Fruit fly (Drosophila melanogaster) whole organism, embryonic: Measurements from ENCODE around the gene CG6959.

Source experiments
- Asciz ChIP-seq: fragments of 200-800 bp; sonication (Bioruptor generic); optimal IDR thresholded peaks from 2 replicates; lab custom pipeline; 2017; ENCODE audit warnings: missing biosample characterization, mild to moderate bottlenecking, missing genetic modification characterization, missing genetic modification reagents
- CG10267 ChIP-seq: fragments of 200-800 bp; sonication (Bioruptor generic); optimal IDR thresholded peaks from 2 replicates; lab custom pipeline; 2018; ENCODE audit warnings: missing biosample characterization, mild to moderate bottlenecking, missing genetic modification characterization, moderate library complexity
- CG11247 ChIP-seq: fragments of 200-800 bp; sonication (Bioruptor generic); IDR thresholded peaks from 2 replicates; pipeline ENCODE4 v1.3.6; 2022; ENCODE audit warnings: missing biosample characterization, missing genetic modification characterization
- CG11504 ChIP-seq: fragments of 200-800 bp; sonication (Bioruptor generic); optimal IDR thresholded peaks from 3 replicates; lab custom pipeline; 2019; ENCODE audit warnings: missing biosample characterization, mild to moderate bottlenecking, missing genetic modification characterization, moderate library complexity
- CG12769 ChIP-seq: fragments of 200-800 bp; sonication (Bioruptor generic); optimal IDR thresholded peaks from 2 replicates; lab custom pipeline; 2019; ENCODE audit warnings: missing biosample characterization, mild to moderate bottlenecking, missing genetic modification characterization, moderate library complexity
- CG13424 ChIP-seq: fragments of 200-800 bp; sonication (Bioruptor generic); optimal IDR thresholded peaks from 2 replicates; lab custom pipeline; 2019; ENCODE audit warnings: missing biosample characterization, mild to moderate bottlenecking, missing genetic modification characterization, moderate library complexity
- CG17359 ChIP-seq: fragments of 200-800 bp; sonication (Bioruptor generic); optimal IDR thresholded peaks from 3 replicates; lab custom pipeline; 2018; ENCODE audit warnings: missing biosample characterization, mild to moderate bottlenecking, missing genetic modification characterization, moderate library complexity
- CG17361 ChIP-seq: fragments of 200-800 bp; sonication (Bioruptor generic); IDR thresholded peaks from 3 replicates; pipeline ENCODE4 v1.3.6; 2022; ENCODE audit warnings: missing biosample characterization, missing genetic modification characterization
- CG3281 ChIP-seq: fragments of 200-800 bp; sonication (Bioruptor generic); optimal IDR thresholded peaks from 3 replicates; lab custom pipeline; 2017; ENCODE audit warnings: missing biosample characterization, mild to moderate bottlenecking, missing genetic modification characterization
- CG4617 ChIP-seq: fragments of 200-800 bp; sonication (Bioruptor generic); optimal IDR thresholded peaks from 3 replicates; lab custom pipeline; 2016; ENCODE audit warnings: missing biosample characterization, missing genetic modification characterization, borderline replicate concordance
- CG4707 ChIP-seq: fragments of 200-800 bp; sonication (Bioruptor generic); optimal IDR thresholded peaks from 2 replicates; lab custom pipeline; 2018; ENCODE audit warnings: missing biosample characterization, mild to moderate bottlenecking, missing genetic modification characterization, moderate library complexity
- CG6272 ChIP-seq: fragments of 200-800 bp; sonication (Bioruptor generic); IDR thresholded peaks from 2 replicates; pipeline ENCODE4 v1.3.6; 2022; ENCODE audit warnings: missing biosample characterization, missing genetic modification characterization
- CG6689 ChIP-seq: fragments of 200-800 bp; sonication (Bioruptor generic); IDR thresholded peaks from 2 replicates; pipeline ENCODE4 v1.3.6; 2022; ENCODE audit warnings: missing biosample characterization, missing genetic modification characterization
- CG6791 ChIP-seq: fragments of 200-800 bp; sonication (Bioruptor generic); IDR thresholded peaks from 3 replicates; pipeline ENCODE4 v1.3.6; 2022; ENCODE audit warnings: missing biosample characterization, missing genetic modification characterization; ENCODE audit not compliant: partially characterized antibody
- CG6854 ChIP-seq: fragments of 200-800 bp; sonication (Bioruptor generic); optimal IDR thresholded peaks from 3 replicates; lab custom pipeline; 2017; ENCODE audit warnings: missing biosample characterization, mild to moderate bottlenecking, missing genetic modification characterization
- CG7987 ChIP-seq: fragments of 200-800 bp; sonication (Bioruptor generic); optimal IDR thresholded peaks from 2 replicates; lab custom pipeline; 2018; ENCODE audit warnings: missing biosample characterization, mild to moderate bottlenecking, missing genetic modification characterization, moderate library complexity
- CG8290 ChIP-seq, 3 experiments: fragments of 200-800 bp; sonication (Bioruptor generic); optimal IDR thresholded peaks; 2 replicates each; lab custom pipeline; 2016 to 2019; ENCODE audit warnings: missing biosample characterization in 3 of 3, missing genetic modification characterization in 3 of 3, mild to moderate bottlenecking in 2 of 3, moderate library complexity in 1 of 3
- CG8924 ChIP-seq: fragments of 200-800 bp; optimal IDR thresholded peaks from 3 replicates; lab custom pipeline; 2019; ENCODE audit warnings: missing biosample characterization, mild to moderate bottlenecking, missing genetic modification characterization, moderate library complexity
- CG9215 ChIP-seq: fragments of 200-800 bp; sonication (Bioruptor generic); IDR thresholded peaks from 2 replicates; pipeline ENCODE4 v1.3.6; 2022; ENCODE audit warnings: missing biosample characterization, missing genetic modification characterization
- CG9797 ChIP-seq: fragments of 200-800 bp; sonication (Bioruptor generic); optimal IDR thresholded peaks from 3 replicates; lab custom pipeline; 2018; ENCODE audit warnings: missing biosample characterization, mild to moderate bottlenecking, missing genetic modification characterization
- CrebB ChIP-seq: fragments of 200-800 bp; sonication (Bioruptor generic); optimal IDR thresholded peaks from 3 replicates; lab custom pipeline; 2018; ENCODE audit warnings: missing biosample characterization, mild to moderate bottlenecking, missing genetic modification characterization
- Fer1 ChIP-seq: fragments of 200-800 bp; sonication (Bioruptor generic); optimal IDR thresholded peaks from 2 replicates; lab custom pipeline; 2017; ENCODE audit warnings: missing biosample characterization, mild to moderate bottlenecking, missing genetic modification characterization
- HHEX ChIP-seq: fragments of 200-800 bp; sonication (Bioruptor generic); optimal IDR thresholded peaks from 3 replicates; lab custom pipeline; 2017; ENCODE audit warnings: missing biosample characterization, mild to moderate bottlenecking, missing genetic modification characterization, missing genetic modification reagents
- HLHmδ ChIP-seq: fragments of 200-800 bp; sonication (Bioruptor generic); optimal IDR thresholded peaks from 2 replicates; lab custom pipeline; 2018; ENCODE audit warnings: missing biosample characterization, mild to moderate bottlenecking, missing genetic modification characterization, moderate library complexity
- Hr78 ChIP-seq, 2 experiments: fragments of 200-800 bp in 1 of 2; fragments of >200 bp in 1 of 2; sonication (Bioruptor generic) in 1 of 2; optimal IDR thresholded peaks; 2 replicates each; lab custom pipeline; 2017 to 2019; ENCODE audit warnings: missing biosample characterization in 2 of 2, missing genetic modification characterization in 2 of 2, mild to moderate bottlenecking in 1 of 2, moderate library complexity in 1 of 2
- Meics ChIP-seq: fragments of 200-800 bp; sonication (Bioruptor generic); optimal IDR thresholded peaks from 2 replicates; lab custom pipeline; 2017; ENCODE audit warnings: missing biosample characterization, mild to moderate bottlenecking, missing genetic modification characterization
- Mrtf ChIP-seq: fragments of 200-800 bp; sonication (Bioruptor generic); IDR thresholded peaks from 3 replicates; pipeline ENCODE4 v1.3.6; 2022; ENCODE audit warnings: missing biosample characterization, missing genetic modification characterization
- Nf-YB ChIP-seq: fragments of 200-800 bp; sonication (Bioruptor generic); optimal IDR thresholded peaks from 3 replicates; lab custom pipeline; 2019; ENCODE audit warnings: missing biosample characterization, mild to moderate bottlenecking, missing genetic modification characterization, moderate library complexity
- Poxn ChIP-seq: fragments of 200-800 bp; sonication (Bioruptor generic); IDR thresholded peaks from 2 replicates; pipeline ENCODE4 v1.3.6; 2022; ENCODE audit warnings: missing biosample characterization, missing genetic modification characterization
- Rfx ChIP-seq: fragments of 200-800 bp; sonication (Bioruptor generic); IDR thresholded peaks from 2 replicates; pipeline ENCODE4 v1.3.6; 2022; ENCODE audit warnings: missing biosample characterization, missing genetic modification characterization
- Rx ChIP-seq: fragments of 200-800 bp; sonication (Bioruptor generic); IDR thresholded peaks from 2 replicates; pipeline ENCODE4 v1.3.6; 2022; ENCODE audit warnings: missing biosample characterization, missing genetic modification characterization
- al ChIP-seq: fragments of 200-800 bp; sonication (Bioruptor generic); IDR thresholded peaks from 2 replicates; pipeline ENCODE4 v1.3.6; 2022; ENCODE audit warnings: missing biosample characterization, missing genetic modification characterization
- chinmo ChIP-seq: fragments of 200-800 bp; sonication (Bioruptor generic); IDR thresholded peaks from 4 replicates; pipeline ENCODE4 v1.3.6; 2022; ENCODE audit warnings: missing biosample characterization, missing genetic modification characterization; ENCODE audit not compliant: partially characterized antibody
- dati ChIP-seq: fragments of 200-800 bp; sonication (Bioruptor generic); IDR thresholded peaks from 2 replicates; pipeline ENCODE4 v1.3.6; 2022; ENCODE audit warnings: missing biosample characterization, missing genetic modification characterization
- dm ChIP-seq: fragments of 200-800 bp; sonication (Bioruptor generic); optimal IDR thresholded peaks from 3 replicates; lab custom pipeline; 2016; ENCODE audit warnings: missing biosample characterization, missing genetic modification characterization
- esg ChIP-seq: fragments of 200-800 bp; sonication (Bioruptor generic); conservative IDR thresholded peaks from 2 replicates; pipeline ENCODE4 v1.3.6; 2022; ENCODE audit warnings: missing biosample characterization, missing genetic modification characterization
- exex ChIP-seq: fragments of 200-800 bp; sonication (Bioruptor generic); optimal IDR thresholded peaks from 4 replicates; lab custom pipeline; 2018; ENCODE audit warnings: missing biosample characterization, mild to moderate bottlenecking, missing genetic modification characterization, moderate library complexity
- gcm ChIP-seq: fragments of 200-800 bp; sonication (Bioruptor generic); optimal IDR thresholded peaks from 2 replicates; lab custom pipeline; 2019; ENCODE audit warnings: missing biosample characterization, mild to moderate bottlenecking, missing genetic modification characterization, moderate library complexity
- inv ChIP-seq: fragments of 200-800 bp; sonication (Bioruptor generic); IDR thresholded peaks from 2 replicates; pipeline ENCODE4 v1.3.6; 2022; ENCODE audit warnings: missing biosample characterization, missing genetic modification characterization; ENCODE audit not compliant: partially characterized antibody
- jigr1 ChIP-seq: fragments of 200-800 bp; sonication (Bioruptor generic); IDR thresholded peaks from 3 replicates; pipeline ENCODE4 v1.3.6; 2022; ENCODE audit warnings: missing biosample characterization, missing genetic modification characterization
- kah ChIP-seq: fragments of 200-800 bp; sonication (Bioruptor generic); optimal IDR thresholded peaks from 2 replicates; lab custom pipeline; 2018; ENCODE audit warnings: missing biosample characterization, mild to moderate bottlenecking, missing genetic modification characterization
- lmd ChIP-seq: fragments of 200-800 bp; sonication (Bioruptor generic); IDR thresholded peaks from 2 replicates; pipeline ENCODE4 v1.3.6; 2022; ENCODE audit warnings: missing biosample characterization, missing genetic modification characterization
- pum ChIP-seq: fragments of 200-800 bp; sonication (Bioruptor generic); optimal IDR thresholded peaks from 2 replicates; lab custom pipeline; 2016; ENCODE audit warnings: missing biosample characterization, missing genetic modification characterization
- run ChIP-seq: fragments of 200-800 bp; sonication (Bioruptor generic); optimal IDR thresholded peaks from 3 replicates; lab custom pipeline; 2018; ENCODE audit warnings: missing biosample characterization, mild to moderate bottlenecking, missing genetic modification characterization
- scrt ChIP-seq: fragments of 200-800 bp; sonication (Bioruptor generic); optimal IDR thresholded peaks from 2 replicates; lab custom pipeline; 2018; ENCODE audit warnings: missing biosample characterization, mild to moderate bottlenecking, missing genetic modification characterization, moderate library complexity
- sima ChIP-seq: fragments of 200-800 bp; sonication (Bioruptor generic); optimal IDR thresholded peaks from 2 replicates; lab custom pipeline; 2016; ENCODE audit warnings: missing biosample characterization, missing genetic modification characterization
- stc ChIP-seq: fragments of 200-800 bp; sonication (Bioruptor generic); IDR thresholded peaks from 2 replicates; pipeline ENCODE4 v1.3.6; 2022; ENCODE audit warnings: missing biosample characterization, missing genetic modification characterization
- sug ChIP-seq: fragments of 200-800 bp; optimal IDR thresholded peaks from 2 replicates; lab custom pipeline; 2019; ENCODE audit warnings: missing biosample characterization, mild to moderate bottlenecking, missing genetic modification characterization, moderate library complexity
- vvl ChIP-seq: fragments of 200-800 bp; sonication (Bioruptor generic); IDR thresholded peaks from 2 replicates; pipeline ENCODE4 v1.3.6; 2022; ENCODE audit warnings: missing biosample characterization, missing genetic modification characterization
- zf30C ChIP-seq: fragments of 200-800 bp; sonication (Bioruptor generic); optimal IDR thresholded peaks from 3 replicates; lab custom pipeline; 2018; ENCODE audit warnings: missing biosample characterization, mild to moderate bottlenecking, missing genetic modification characterization

CG6959 gene

DNA sequence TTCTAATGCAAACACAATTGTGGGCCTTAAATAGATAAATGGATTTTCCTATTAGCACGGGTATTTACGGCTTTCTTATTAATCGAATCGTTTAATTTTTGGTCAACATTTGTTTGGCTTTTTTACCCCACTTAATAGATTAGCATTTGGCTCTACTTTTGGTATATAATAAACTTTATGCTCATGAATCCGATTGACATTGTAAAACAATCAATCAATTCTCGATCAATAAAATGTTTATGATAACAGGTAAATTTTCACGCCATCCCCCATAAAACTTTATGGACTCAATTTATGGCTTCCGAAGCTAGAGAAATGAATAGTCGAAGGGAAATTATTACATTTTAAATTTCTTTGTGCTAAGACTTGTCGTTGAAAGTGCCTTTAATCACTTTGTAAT, 59.6 kb downstream of the CG6959 start (continued):
- peak in 1 of 2 experiments; percentile 30 for TF ChIP-seq Hr78 (GFP tag; optimal IDR thresholded peaks at IDR 0.05; lab: Kevin White, UChicago)
- peak; percentile 70 for TF ChIP-seq CG3281
- peak; percentile 22 for TF ChIP-seq CG7987 (GFP tag; lab: Kevin White, UChicago)
- TF ChIP-seq Nf-YB (GFP tag; lab: Kevin White, UChicago): peak; percentile 69
- no peak for TF ChIP-seq Poxn
- TF ChIP-seq chinmo (GFP tag; lab: Robert Waterston, UW): no peak
- peak; percentile 50 for TF ChIP-seq CG6854 (GFP tag; lab: Kevin White, UChicago)
- no peak for TF ChIP-seq CG6791 (GFP tag; lab: Robert Waterston, UW)
- no peak for TF ChIP-seq HLHmδ
- TF ChIP-seq Asciz (GFP tag; lab: Kevin White, UChicago): peak; percentile 58
- peak; percentile 43 for TF ChIP-seq CG13424 (tag; lab: Kevin White, UChicago)
- peak; percentile 66 for TF ChIP-seq run (tag; lab: Kevin White, UChicago)
- peak; percentile 48 for TF ChIP-seq CG17359 (tag; lab: Kevin White, UChicago)
- no peak for TF ChIP-seq inv
- peak; percentile 18 for TF ChIP-seq Fer1
- no peak for TF ChIP-seq CG11247 (GFP tag; lab: Robert Waterston, UW)
- peak; percentile 49 for TF ChIP-seq CG11504
- TF ChIP-seq exex: peak; percentile 88
- peak; percentile 18 for TF ChIP-seq kah (GFP tag; lab: Kevin White, UChicago)
- TF ChIP-seq Rx (GFP tag; lab: Robert Waterston, UW): no peak
- peak; percentile 28; the same call in 1 of the 3 replicates for TF ChIP-seq CG17361 (GFP tag; lab: Robert Waterston, UW)
- TF ChIP-seq CG10267 (tag; lab: Kevin White, UChicago): peak; percentile 33
- peak; percentile 20 for TF ChIP-seq CG8924 (tag; lab: Kevin White, UChicago)
- TF ChIP-seq CG9215 (GFP tag; lab: Robert Waterston, UW): no peak
- no peak for TF ChIP-seq esg (GFP tag; lab: Robert Waterston, UW)
- no peak for TF ChIP-seq CG9797
- no peak for TF ChIP-seq Mrtf (GFP tag; lab: Robert Waterston, UW)
- peak; percentile 58 for TF ChIP-seq CrebB (tag; lab: Kevin White, UChicago)
- peak; percentile 55 for TF ChIP-seq HHEX (GFP tag; lab: Kevin White, UChicago)
- TF ChIP-seq Rfx (GFP tag; lab: Robert Waterston, UW): peak; percentile 21; the same call in 1 of the 2 replicates
- TF ChIP-seq CG4707: peak; percentile 35
- peak; percentile 19 for TF ChIP-seq Meics (GFP tag; lab: Kevin White, UChicago)
- TF ChIP-seq zf30C (GFP tag; lab: Kevin White, UChicago): no peak
- TF ChIP-seq dati (GFP tag; lab: Robert Waterston, UW): no peak
- TF ChIP-seq dm: no peak
- no peak for TF ChIP-seq CG6689 (GFP tag; lab: Robert Waterston, UW)
- no peak for TF ChIP-seq lmd
- TF ChIP-seq CG8290 (GFP tag; optimal IDR thresholded peaks at IDR 0.05; lab: Kevin White, UChicago): no peak
- TF ChIP-seq CG8290 (tag; optimal IDR thresholded peaks at IDR 0.05; lab: Kevin White, UChicago): peak in 1 of 2 experiments; percentile 67
- no peak for TF ChIP-seq CG4617 (GFP tag; lab: Kevin White, UChicago)
- 0 out of 2 replicates have a peak, but pooled peaks have one; percentile 12 for TF ChIP-seq vvl (GFP tag; lab: Robert Waterston, UW)
- TF ChIP-seq pum: no peak
- TF ChIP-seq sug (tag; lab: Kevin White, UChicago): peak; percentile 71
- no peak for TF ChIP-seq scrt (GFP tag; lab: Kevin White, UChicago)
- TF ChIP-seq stc (GFP tag; lab: Robert Waterston, UW): 0 out of 2 replicates have a peak, but pooled peaks have one; percentile 13
- TF ChIP-seq CG12769 (tag; lab: Kevin White, UChicago): peak; percentile 37
- no peak for TF ChIP-seq CG6272 (GFP tag; lab: Robert Waterston, UW)
- peak; percentile 80 for TF ChIP-seq gcm
- no peak for TF ChIP-seq sima (GFP tag; lab: Kevin White, UChicago)
- no peak for TF ChIP-seq jigr1 (GFP tag; lab: Robert Waterston, UW)
- no peak for TF ChIP-seq al
